Worm (Caenorhabditis elegans) whole organism, late embryonic: Measurements from ENCODE around the gene tbc-16.

Source experiments
- ttx-3 ChIP-seq: sonication (generic microtip); optimal IDR thresholded peaks from 2 replicates; lab custom pipeline; 2016; ENCODE audit warnings: missing genetic modification reagents, missing genetic modification characterization, missing compliant biosample characterization
- unc-3 ChIP-seq, 2 experiments: fragments of 200-800 bp in 1 of 2; sonication (Bioruptor generic) in 1 of 2; sonication (generic microtip) in 1 of 2; conservative IDR thresholded peaks in 1 of 2; optimal IDR thresholded peaks in 1 of 2; 2 replicates each; pipeline versions ENCODE4 v1.3.6 to Lab custom; 2016 to 2022; ENCODE audit warnings: missing compliant biosample characterization in 2 of 2, missing genetic modification characterization in 2 of 2, missing genetic modification reagents in 1 of 2
- unc-42 ChIP-seq: sonication (generic microtip); optimal IDR thresholded peaks from 2 replicates; lab custom pipeline; 2016; ENCODE audit warnings: missing genotype, missing genetic modification characterization, missing compliant biosample characterization

ce11 chrX:5903896-5904295 lies 6.8 kb downstream of the tbc-16 start:
- TF ChIP-seq ttx-3 (no peak), unc-3 (GFP tag; conservative IDR thresholded peaks at IDR 0.05; lab: Robert Waterston, UW) (no peak), unc-3 (tag; optimal IDR thresholded peaks at IDR 0.05; lab: Kevin White, UChicago) (no peak), unc-42 (tag; lab: Kevin White, UChicago) (peak; percentile 60)
